Worm (Caenorhabditis elegans): ENCODE data around the gene E02H4.8.

Gene E02H4.8

DNA sequence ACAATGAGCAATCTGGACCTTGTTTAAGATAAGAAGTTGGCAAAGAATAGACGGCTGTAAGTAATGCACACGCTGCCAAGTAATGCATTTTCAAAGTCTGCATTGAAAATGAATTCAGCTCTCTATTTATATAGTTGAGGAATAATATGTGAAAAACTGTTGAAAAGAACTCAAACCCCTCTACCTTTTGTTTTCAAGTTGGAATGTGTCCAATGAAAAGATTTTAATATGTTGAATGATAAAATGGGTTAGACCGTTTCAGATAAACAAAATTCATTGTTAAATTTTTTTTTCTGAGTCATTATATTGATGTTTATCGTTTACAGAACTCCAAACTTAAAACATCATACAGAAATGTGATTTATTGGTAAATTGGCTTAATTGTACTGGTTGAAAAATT lies at the start of gene E02H4.8:
Gene E02H4.8, minus strand, starts transcription at position 101 of the 400 bp plus-strand sequence.
- TF ChIP-seq tab-1 (GFP tag; IDR thresholded peaks at IDR 0.05) (no peak), med-1 (GFP tag; optimal IDR thresholded peaks at IDR 0.05; ENCODE audit: insufficient read depth) (no peak), cog-1 (tag; optimal IDR thresholded peaks at IDR 0.05) (no peak), ref-1 (GFP tag; conservative IDR thresholded peaks at IDR 0.05) (no peak), klf-2 (GFP tag; conservative IDR thresholded peaks at IDR 0.05) (no peak), ztf-23 (GFP tag; IDR thresholded peaks at IDR 0.05) (no peak)

- no peak for TF ChIP-seq ztf-23 (GFP tag; IDR thresholded peaks at IDR 0.05)
- 0 out of 2 replicates have a peak, but pooled peaks have one; percentile 5 for TF ChIP-seq klf-2 (GFP tag; conservative IDR thresholded peaks at IDR 0.05)
- 0 out of 2 replicates have a peak, but pooled peaks have one; percentile 64 for TF ChIP-seq tab-1 (GFP tag; IDR thresholded peaks at IDR 0.05)
- TF ChIP-seq ztf-29 (GFP tag; IDR thresholded peaks at IDR 0.05), result peak; percentile 44; the same call in 1 of the 2 replicates
- peak; percentile 79 for TF ChIP-seq cog-1 (tag; optimal IDR thresholded peaks at IDR 0.05)
- TF ChIP-seq flt-1 (GFP tag; IDR thresholded peaks at IDR 0.05), result 0 out of 2 replicates have a peak, but pooled peaks have one; percentile 48
These were observed 49.0 kb upstream of the E02H4.8 start for ce11 chrX:14312416-14312815.

ce11 chrX:14311583-14311982 lies 48.2 kb upstream of the E02H4.8 start, which contains the start of gene mgrn-1:
mgrn-1 (minus strand) TSS chrX:14311683.
- no peak for TF ChIP-seq T22C8.4 (GFP tag; IDR thresholded peaks at IDR 0.05)
- no peak for TF ChIP-seq med-1 (GFP tag; optimal IDR thresholded peaks at IDR 0.05; ENCODE audit: insufficient read depth)
- no peak for TF ChIP-seq klf-2 (GFP tag; conservative IDR thresholded peaks at IDR 0.05)
- TF ChIP-seq tab-1 (GFP tag; IDR thresholded peaks at IDR 0.05), result no peak
- no peak for TF ChIP-seq flt-1 (GFP tag; IDR thresholded peaks at IDR 0.05)
- no peak for TF ChIP-seq ref-1 (GFP tag; conservative IDR thresholded peaks at IDR 0.05)
- TF ChIP-seq ztf-29 (GFP tag; IDR thresholded peaks at IDR 0.05), result no peak
- no peak for TF ChIP-seq cog-1 (tag; optimal IDR thresholded peaks at IDR 0.05)
- TF ChIP-seq ztf-23 (GFP tag; IDR thresholded peaks at IDR 0.05), result no peak

DNA sequence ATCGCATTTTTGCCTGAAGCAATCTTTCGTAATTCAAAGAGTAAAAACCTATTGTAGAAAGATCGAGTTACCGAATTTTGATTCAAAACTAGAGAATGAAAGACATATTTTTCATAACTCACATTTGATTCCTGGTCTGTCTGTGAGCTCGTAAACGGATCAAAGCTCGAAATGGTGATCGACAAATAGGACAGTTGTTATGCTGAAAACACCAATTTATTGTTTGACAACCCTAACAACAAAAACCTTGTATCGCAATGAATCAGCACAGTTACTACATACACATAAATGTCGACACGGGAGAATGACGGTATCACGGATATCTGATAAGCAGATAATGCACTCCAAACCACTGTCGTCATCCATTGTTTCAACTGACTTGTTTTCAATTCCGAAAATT lies 46.3 kb upstream of the E02H4.8 start:
- TF ChIP-seq tab-1 (GFP tag; IDR thresholded peaks at IDR 0.05), result no peak
- TF ChIP-seq ref-1 (GFP tag; conservative IDR thresholded peaks at IDR 0.05), result no peak
- no peak for TF ChIP-seq flt-1 (GFP tag; IDR thresholded peaks at IDR 0.05)
- no peak for TF ChIP-seq T22C8.4 (GFP tag; IDR thresholded peaks at IDR 0.05)
- no peak for TF ChIP-seq cog-1 (tag; optimal IDR thresholded peaks at IDR 0.05)
- no peak for TF ChIP-seq ztf-23 (GFP tag; IDR thresholded peaks at IDR 0.05)
- no peak for TF ChIP-seq med-1 (GFP tag; optimal IDR thresholded peaks at IDR 0.05; ENCODE audit: insufficient read depth)

ce11 chrX:14307667-14308066 lies 44.3 kb upstream of the E02H4.8 start, which contains the start of gene gphr-2:
gphr-2 (minus strand) TSS chrX:14307767.
- no peak for TF ChIP-seq ztf-23 (GFP tag; IDR thresholded peaks at IDR 0.05)
- TF ChIP-seq ref-1 (GFP tag; conservative IDR thresholded peaks at IDR 0.05), result no peak
- no peak for TF ChIP-seq cog-1 (tag; optimal IDR thresholded peaks at IDR 0.05)
- no peak for TF ChIP-seq klf-2 (GFP tag; conservative IDR thresholded peaks at IDR 0.05)
- no peak for TF ChIP-seq flt-1 (GFP tag; IDR thresholded peaks at IDR 0.05)
- TF ChIP-seq T22C8.4 (GFP tag; IDR thresholded peaks at IDR 0.05), result no peak
- TF ChIP-seq med-1 (GFP tag; optimal IDR thresholded peaks at IDR 0.05; ENCODE audit: insufficient read depth), result no peak
- no peak for TF ChIP-seq ztf-29 (GFP tag; IDR thresholded peaks at IDR 0.05)
- no peak for TF ChIP-seq tab-1 (GFP tag; IDR thresholded peaks at IDR 0.05)

ce11 chrX:14303078-14303477 lies 39.7 kb upstream of the E02H4.8 start, which contains the start of gene C11H1.5:
C11H1.5 (minus strand) TSS chrX:14303178.
- TF ChIP-seq ref-1 (GFP tag; conservative IDR thresholded peaks at IDR 0.05) (no peak), cog-1 (tag; optimal IDR thresholded peaks at IDR 0.05) (no peak), klf-2 (GFP tag; conservative IDR thresholded peaks at IDR 0.05) (no peak), ztf-23 (GFP tag; IDR thresholded peaks at IDR 0.05) (no peak), med-1 (GFP tag; optimal IDR thresholded peaks at IDR 0.05; ENCODE audit: insufficient read depth) (no peak), T22C8.4 (GFP tag; IDR thresholded peaks at IDR 0.05) (no peak), tab-1 (GFP tag; IDR thresholded peaks at IDR 0.05) (no peak)

- TF ChIP-seq ztf-29 (GFP tag; IDR thresholded peaks at IDR 0.05), result no peak
- peak; percentile 82 for TF ChIP-seq flt-1 (GFP tag; IDR thresholded peaks at IDR 0.05)
- TF ChIP-seq ztf-23 (GFP tag; IDR thresholded peaks at IDR 0.05), result 0 out of 2 replicates have a peak, but pooled peaks have one; percentile 17
- TF ChIP-seq ref-1 (GFP tag; conservative IDR thresholded peaks at IDR 0.05), result no peak
- peak; percentile 24 for TF ChIP-seq cog-1 (tag; optimal IDR thresholded peaks at IDR 0.05)
- TF ChIP-seq T22C8.4 (GFP tag; IDR thresholded peaks at IDR 0.05), result peak; percentile 93
- no peak for TF ChIP-seq med-1 (GFP tag; optimal IDR thresholded peaks at IDR 0.05; ENCODE audit: insufficient read depth)
These were observed 33.8 kb upstream of the E02H4.8 start for ce11 chrX:14297209-14297608.

DNA sequence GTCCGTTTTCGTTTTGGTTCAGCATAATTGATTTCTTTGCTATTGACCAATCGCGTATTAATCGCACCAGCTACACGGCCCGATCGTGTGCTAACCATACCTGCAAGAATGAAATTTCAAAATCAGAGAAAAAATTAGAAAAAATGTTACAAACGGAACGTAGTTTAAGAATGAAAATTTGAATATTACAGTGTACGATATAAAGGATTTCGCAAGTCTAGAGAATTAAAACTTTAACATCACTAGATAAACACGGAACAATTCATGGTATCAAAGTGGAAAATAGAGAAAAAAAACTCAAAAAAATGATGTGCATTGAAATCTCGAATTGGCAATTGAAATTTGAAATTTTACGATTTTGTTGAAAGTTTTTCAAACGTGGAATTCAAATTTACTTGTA lies 33.2 kb upstream of the E02H4.8 start, which contains the start of gene madd-3:
Gene madd-3, minus strand, starts transcription at position 101 of the 400 bp plus-strand sequence.
- TF ChIP-seq ztf-23 (GFP tag; IDR thresholded peaks at IDR 0.05), result no peak
- no peak for TF ChIP-seq ref-1 (GFP tag; conservative IDR thresholded peaks at IDR 0.05)
- TF ChIP-seq tab-1 (GFP tag; IDR thresholded peaks at IDR 0.05), result no peak
- TF ChIP-seq klf-2 (GFP tag; conservative IDR thresholded peaks at IDR 0.05), result no peak
- no peak for TF ChIP-seq ztf-29 (GFP tag; IDR thresholded peaks at IDR 0.05)
- no peak for TF ChIP-seq T22C8.4 (GFP tag; IDR thresholded peaks at IDR 0.05)
- no peak for TF ChIP-seq cog-1 (tag; optimal IDR thresholded peaks at IDR 0.05)
- no peak for TF ChIP-seq flt-1 (GFP tag; IDR thresholded peaks at IDR 0.05)

DNA sequence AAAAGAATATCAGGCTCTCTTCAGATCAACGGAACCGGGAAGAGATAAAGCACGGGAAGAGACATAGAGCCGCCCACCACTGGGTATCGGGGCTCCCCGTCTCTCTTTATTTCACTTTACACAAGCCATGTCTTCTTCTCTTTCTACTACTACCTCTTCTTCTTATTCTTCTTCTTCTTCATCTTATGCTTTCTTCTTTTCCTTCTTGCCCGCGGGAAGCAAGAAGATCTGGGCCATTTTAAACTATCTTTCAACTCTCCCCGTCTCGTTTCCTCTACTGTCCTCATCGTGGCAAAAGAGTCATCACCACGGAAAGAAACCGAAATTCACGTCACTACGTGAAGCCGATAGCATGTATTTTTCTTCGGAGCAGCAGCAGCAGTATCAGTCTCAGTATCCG lies 29.3 kb upstream of the E02H4.8 start:
- TF ChIP-seq cog-1 (tag; optimal IDR thresholded peaks at IDR 0.05), result no peak

ce11 chrX:14289993-14290392 lies 26.6 kb upstream of the E02H4.8 start:
- no peak for TF ChIP-seq cog-1 (tag; optimal IDR thresholded peaks at IDR 0.05)
- TF ChIP-seq ztf-29 (GFP tag; IDR thresholded peaks at IDR 0.05), result no peak
- TF ChIP-seq ref-1 (GFP tag; conservative IDR thresholded peaks at IDR 0.05), result no peak
- no peak for TF ChIP-seq ztf-23 (GFP tag; IDR thresholded peaks at IDR 0.05)
- no peak for TF ChIP-seq tab-1 (GFP tag; IDR thresholded peaks at IDR 0.05)
- TF ChIP-seq med-1 (GFP tag; optimal IDR thresholded peaks at IDR 0.05; ENCODE audit: insufficient read depth), result no peak
- TF ChIP-seq flt-1 (GFP tag; IDR thresholded peaks at IDR 0.05), result no peak
- no peak for TF ChIP-seq T22C8.4 (GFP tag; IDR thresholded peaks at IDR 0.05)
- no peak for TF ChIP-seq klf-2 (GFP tag; conservative IDR thresholded peaks at IDR 0.05)
